Fruit fly (Drosophila melanogaster): ENCODE measurements around the gene EMC4.

EMC4 gene

dm6 chr3L:22835144-22835964 lies 32.7 kb downstream of the EMC4 start, which contains the start of gene jim (continued):
- no peak for TF ChIP-seq NC2α (GFP tag; optimal IDR thresholded peaks at IDR 0.05)
- peak; percentile 26 for TF ChIP-seq sqz (GFP tag; optimal IDR thresholded peaks at IDR 0.05)
- TF ChIP-seq CG6813 (GFP tag; optimal IDR thresholded peaks at IDR 0.05): peak; percentile 39
- TF ChIP-seq lmd (GFP tag; IDR thresholded peaks at IDR 0.05): no peak
- TF ChIP-seq CG15073 (GFP tag; optimal IDR thresholded peaks at IDR 0.05): no peak
- TF ChIP-seq Taf1 (GFP tag; IDR thresholded peaks at IDR 0.05): no peak
- TF ChIP-seq Xbp1 (GFP tag; optimal IDR thresholded peaks at IDR 0.05): no peak
- no peak for TF ChIP-seq CG12659 (GFP tag; optimal IDR thresholded peaks at IDR 0.05)
- TF ChIP-seq CG2116 (GFP tag; optimal IDR thresholded peaks at IDR 0.05): no peak
- no peak for TF ChIP-seq CG1233 (GFP tag; optimal IDR thresholded peaks at IDR 0.05)
- 0 out of 3 replicates have a peak, but pooled peaks have one; percentile 8 for TF ChIP-seq CG11695 (GFP tag; IDR thresholded peaks at IDR 0.05)
- TF ChIP-seq ham (GFP tag; IDR thresholded peaks at IDR 0.05): no peak
- no peak for TF ChIP-seq fru (optimal IDR thresholded peaks at IDR 0.05)
- no peak for TF ChIP-seq pita (GFP tag; optimal IDR thresholded peaks at IDR 0.05)
- no peak for TF ChIP-seq jigr1 (GFP tag; IDR thresholded peaks at IDR 0.05)
- TF ChIP-seq stwl (tag; optimal IDR thresholded peaks at IDR 0.05): no peak
- peak; percentile 45; the same call in 1 of the 2 replicates for TF ChIP-seq NFAT (GFP tag; IDR thresholded peaks at IDR 0.05)
- TF ChIP-seq usp (GFP tag; optimal IDR thresholded peaks at IDR 0.05): no peak
- TF ChIP-seq CG8478 (optimal IDR thresholded peaks at IDR 0.05): no peak
- no peak for TF ChIP-seq salm (tag; optimal IDR thresholded peaks at IDR 0.05)
- no peak for TF ChIP-seq cato (GFP tag; optimal IDR thresholded peaks at IDR 0.05; ENCODE audit: borderline replicate concordance)
- TF ChIP-seq aop (GFP tag; IDR thresholded peaks at IDR 0.05): no peak
- no peak for TF ChIP-seq gt (GFP tag; IDR thresholded peaks at IDR 0.05)
- peak; percentile 65 for TF ChIP-seq Hand (GFP tag; optimal IDR thresholded peaks at IDR 0.05)
- no peak for TF ChIP-seq az2 (GFP tag; optimal IDR thresholded peaks at IDR 0.05)
- TF ChIP-seq kay (GFP tag; optimal IDR thresholded peaks at IDR 0.05): no peak
- TF ChIP-seq ab (GFP tag; optimal IDR thresholded peaks at IDR 0.05): no peak
- TF ChIP-seq CG3847 (GFP tag; IDR thresholded peaks at IDR 0.05): no peak
- TF ChIP-seq caup (GFP tag; optimal IDR thresholded peaks at IDR 0.05; ENCODE audit: severe bottlenecking): peak; percentile 44
- TF ChIP-seq CG4424 (GFP tag; optimal IDR thresholded peaks at IDR 0.05): no peak
- TF ChIP-seq CG12155 (GFP tag; optimal IDR thresholded peaks at IDR 0.05): peak; percentile 91
- no peak for TF ChIP-seq crp (GFP tag; optimal IDR thresholded peaks at IDR 0.05)
- no peak for TF ChIP-seq pnt (GFP tag; optimal IDR thresholded peaks at IDR 0.05)
- TF ChIP-seq CG18764 (GFP tag; optimal IDR thresholded peaks at IDR 0.05): no peak
- TF ChIP-seq CG30403 (GFP tag; optimal IDR thresholded peaks at IDR 0.05): no peak
- no peak for TF ChIP-seq tll (GFP tag; optimal IDR thresholded peaks at IDR 0.05)
- no peak for TF ChIP-seq CG3838 (GFP tag; optimal IDR thresholded peaks at IDR 0.05)
- TF ChIP-seq danr (GFP tag; IDR thresholded peaks at IDR 0.05): no peak; the same call in 1 of the 2 replicates
- no peak for TF ChIP-seq peb (GFP tag; IDR thresholded peaks at IDR 0.05)
- no peak for TF ChIP-seq D19A (tag; optimal IDR thresholded peaks at IDR 0.05)
- peak; percentile 0 for TF ChIP-seq ERR (GFP tag; optimal IDR thresholded peaks at IDR 0.05)
- TF ChIP-seq CG5245 (GFP tag; optimal IDR thresholded peaks at IDR 0.05): no peak
- TF ChIP-seq CG12104 (GFP tag; optimal IDR thresholded peaks at IDR 0.05): no peak
- TF ChIP-seq Awh (GFP tag; IDR thresholded peaks at IDR 0.05): no peak
- peak; percentile 27 for TF ChIP-seq ewg (GFP tag; optimal IDR thresholded peaks at IDR 0.05)
- TF ChIP-seq eyg (GFP tag; optimal IDR thresholded peaks at IDR 0.05): no peak
- no peak for TF ChIP-seq CG31224 (GFP tag; IDR thresholded peaks at IDR 0.05)
- 0 out of 3 replicates have a peak, but pooled peaks have one; percentile 12 for TF ChIP-seq z (GFP tag; IDR thresholded peaks at IDR 0.05)
- TF ChIP-seq Asciz (GFP tag; optimal IDR thresholded peaks at IDR 0.05): no peak
- TF ChIP-seq Gsc (GFP tag; IDR thresholded peaks at IDR 0.05): no peak
- no peak for TF ChIP-seq p53 (GFP tag; optimal IDR thresholded peaks at IDR 0.05)
